Fruit fly (Drosophila melanogaster): ENCODE data around the gene CG33229.

Gene CG33229

dm6 chr3L:262724-263177 is 39.1 kb downstream of the CG33229 start (continued):
- TF ChIP-seq klu (GFP tag; IDR thresholded peaks at IDR 0.05) (no peak), CG11504 (tag; optimal IDR thresholded peaks at IDR 0.05) (no peak), nau (GFP tag; optimal IDR thresholded peaks at IDR 0.05) (no peak), CG10959 (GFP tag; IDR thresholded peaks at IDR 0.05) (no peak), CG10209 (GFP tag; optimal IDR thresholded peaks at IDR 0.05) (no peak), CG7839 (tag; optimal IDR thresholded peaks at IDR 0.05) (no peak), CG3281 (GFP tag; optimal IDR thresholded peaks at IDR 0.05) (no peak), CG17361 (GFP tag; IDR thresholded peaks at IDR 0.05) (no peak), CG4404 (GFP tag; IDR thresholded peaks at IDR 0.05) (no peak), trh (GFP tag; optimal IDR thresholded peaks at IDR 0.05) (no peak), CG1603 (tag; optimal IDR thresholded peaks at IDR 0.05) (peak; percentile 26), CG4328 (GFP tag; optimal IDR thresholded peaks at IDR 0.05) (no peak), CG2199 (GFP tag; IDR thresholded peaks at IDR 0.05) (0 out of 3 replicates have a peak, but pooled peaks have one; percentile 51), CG2120 (GFP tag; optimal IDR thresholded peaks at IDR 0.05) (no peak), CG9437 (GFP tag; optimal IDR thresholded peaks at IDR 0.05) (no peak), CG12071 (GFP tag; optimal IDR thresholded peaks at IDR 0.05) (no peak), phol (tag; optimal IDR thresholded peaks at IDR 0.05) (no peak), Myb (GFP tag; optimal IDR thresholded peaks at IDR 0.05) (peak; percentile 2), CG34224 (GFP tag; IDR thresholded peaks at IDR 0.05; ENCODE audit: partially characterized antibody) (peak; percentile 83), caup (GFP tag; optimal IDR thresholded peaks at IDR 0.05; ENCODE audit: severe bottlenecking) (peak; percentile 1), CG12769 (tag; optimal IDR thresholded peaks at IDR 0.05) (peak; percentile 19), Kr (GFP tag; optimal IDR thresholded peaks at IDR 0.05) (no peak), Opbp (GFP tag; IDR thresholded peaks at IDR 0.05; ENCODE audit: partially characterized antibody) (peak; percentile 84), ato (GFP tag; IDR thresholded peaks at IDR 0.05; ENCODE audit: partially characterized antibody) (peak; percentile 77), Gsc (GFP tag; IDR thresholded peaks at IDR 0.05) (no peak), CG8281 (tag; optimal IDR thresholded peaks at IDR 0.05) (no peak), CG17568 (GFP tag; optimal IDR thresholded peaks at IDR 0.05) (no peak), CG10565 (GFP tag; optimal IDR thresholded peaks at IDR 0.05) (no peak), CG7786 (GFP tag; optimal IDR thresholded peaks at IDR 0.05) (no peak), Pdp1 (GFP tag; optimal IDR thresholded peaks at IDR 0.05) (peak in 1 of 2 experiments; percentile 63), CG15514 (GFP tag; optimal IDR thresholded peaks at IDR 0.05) (peak; percentile 91), CG10274 (GFP tag; optimal IDR thresholded peaks at IDR 0.05) (no peak), hth (optimal IDR thresholded peaks at IDR 0.05) (no peak), Rx (GFP tag; IDR thresholded peaks at IDR 0.05) (no peak), CG1529 (GFP tag; optimal IDR thresholded peaks at IDR 0.05) (no peak), jumu (GFP tag; optimal IDR thresholded peaks at IDR 0.05) (no peak), tx (GFP tag; optimal IDR thresholded peaks at IDR 0.05) (no peak), hb (GFP tag; IDR thresholded peaks at IDR 0.05; ENCODE audit: partially characterized antibody) (peak; percentile 58; the same call in 2 of the 3 replicates), az2 (GFP tag; optimal IDR thresholded peaks at IDR 0.05) (no peak), CG31388 (GFP tag; optimal IDR thresholded peaks at IDR 0.05) (no peak), lilli (GFP tag; optimal IDR thresholded peaks at IDR 0.05) (no peak), CG8924 (tag; optimal IDR thresholded peaks at IDR 0.05) (no peak), Sin3A (optimal IDR thresholded peaks at IDR 0.05) (peak; percentile 18), Mrtf (GFP tag; IDR thresholded peaks at IDR 0.05) (no peak), ftz-f1 (GFP tag; optimal IDR thresholded peaks at IDR 0.05) (peak; percentile 29), repo (GFP tag; optimal IDR thresholded peaks at IDR 0.05) (no peak), twi (tag; optimal IDR thresholded peaks at IDR 0.05) (no peak), CG2875 (GFP tag; optimal IDR thresholded peaks at IDR 0.05) (no peak), Rfx (GFP tag; IDR thresholded peaks at IDR 0.05) (peak; percentile 43; the same call in 1 of the 2 replicates), Doc3 (GFP tag; IDR thresholded peaks at IDR 0.05; ENCODE audit: partially characterized antibody) (peak; percentile 73; the same call in 2 of the 3 replicates), CG30431 (GFP tag; optimal IDR thresholded peaks at IDR 0.05) (no peak)

Measured in whole organism, embryonic.